Worm (Caenorhabditis elegans): Measurements from ENCODE around the gene F20D6.12.
A peak's percentile ranks its signal among the peaks of the same experiment; 100 is the strongest.

The F20D6.12 gene

DNA sequence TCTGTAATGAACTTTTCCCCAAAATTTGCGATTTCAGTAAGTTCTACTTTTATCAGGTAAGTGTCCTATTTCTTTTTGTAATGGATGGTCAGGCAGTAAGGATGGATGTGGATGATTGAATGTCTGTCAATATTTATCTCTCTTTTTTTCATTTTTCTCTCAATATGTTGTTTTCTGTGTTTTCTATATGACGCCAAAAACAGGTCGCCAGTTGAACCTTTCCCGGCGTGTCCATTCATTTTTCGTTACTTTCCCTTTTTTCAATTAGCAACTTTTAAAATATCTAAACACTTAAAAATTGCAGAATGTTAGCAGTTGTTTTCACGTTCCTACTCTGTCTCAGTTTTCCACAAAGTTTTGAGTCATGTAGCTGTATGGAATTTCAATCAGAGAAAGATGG lies 17.0 kb upstream of the F20D6.12 start, which contains the start of gene timp-1:
Gene timp-1 (plus strand): TSS at position 305 of the 400 bp plus-strand sequence.
- TF ChIP-seq lin-13 (tag; optimal IDR thresholded peaks at IDR 0.05) (no peak), hlh-1 (tag; optimal IDR thresholded peaks at IDR 0.05) (no peak), zip-8 (tag; optimal IDR thresholded peaks at IDR 0.05) (peak; percentile 67), elt-1 (tag; optimal IDR thresholded peaks at IDR 0.05; ENCODE audit: borderline replicate concordance, insufficient read depth) (no peak)

DNA sequence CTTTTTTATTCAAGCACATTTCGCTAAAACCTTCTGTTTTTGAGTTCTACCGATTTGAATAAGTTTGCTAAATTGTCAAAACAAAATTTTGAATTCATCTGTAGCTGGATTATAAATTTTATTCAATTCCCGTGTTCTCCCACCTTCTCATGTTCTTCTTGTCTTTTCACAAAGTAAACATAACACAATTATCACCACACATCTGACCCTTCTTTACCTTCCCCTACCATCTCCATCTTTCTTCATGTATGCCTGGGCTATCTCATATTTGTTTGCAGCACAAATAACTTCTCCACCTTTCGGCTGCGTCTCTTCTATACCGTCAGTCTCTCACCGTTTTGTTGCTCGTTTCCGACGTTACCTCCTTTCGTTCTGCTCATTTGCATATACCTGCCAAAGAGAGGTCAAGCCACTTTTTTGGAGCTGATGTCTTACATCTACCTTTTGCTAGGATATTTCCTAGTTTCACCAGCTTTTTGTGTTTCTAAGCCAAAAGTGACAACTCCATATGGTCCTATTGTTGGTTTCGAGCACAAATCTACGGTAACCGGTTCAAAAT lies 13.2 kb upstream of the F20D6.12 start, which contains the start of gene cest-17:
Gene cest-17 (plus strand): TSS at position 248 of the 559 bp plus-strand sequence.
- TF ChIP-seq nhr-2 (tag; optimal IDR thresholded peaks at IDR 0.05) (peak; percentile 0), nhr-76 (tag; optimal IDR thresholded peaks at IDR 0.05) (no peak), elt-1 (tag; optimal IDR thresholded peaks at IDR 0.05; ENCODE audit: borderline replicate concordance, insufficient read depth) (no peak), pha-4 (tag; optimal IDR thresholded peaks at IDR 0.05) (peak; percentile 6), nhr-12 (tag; optimal IDR thresholded peaks at IDR 0.05) (no peak), mls-2 (tag; optimal IDR thresholded peaks at IDR 0.05) (no peak)

- TF ChIP-seq elt-1 (tag; optimal IDR thresholded peaks at IDR 0.05; ENCODE audit: borderline replicate concordance, insufficient read depth) (no peak), unc-62 (GFP tag; optimal IDR thresholded peaks at IDR 0.05) (peak; percentile 68)
Observed at ce11 chrV:8201229-8201858, 11.4 kb upstream of the F20D6.12 start, which contains the start of gene cri-2. Gene cri-2 (plus strand): TSS chrV:8201808.

- no peak for TF ChIP-seq elt-1 (tag; optimal IDR thresholded peaks at IDR 0.05; ENCODE audit: borderline replicate concordance, insufficient read depth)
Observed at ce11 chrV:8198994-8199393, 9.1 kb upstream of the F20D6.12 start, which contains the start of gene F20D6.11. Gene F20D6.11 (minus strand): TSS chrV:8199094.

- TF ChIP-seq lin-13 (tag; optimal IDR thresholded peaks at IDR 0.05): no peak
- TF ChIP-seq ceh-43 (GFP tag; optimal IDR thresholded peaks at IDR 0.05): no peak
- TF ChIP-seq ztf-11 (tag; optimal IDR thresholded peaks at IDR 0.05): no peak
- TF ChIP-seq unc-120 (tag; optimal IDR thresholded peaks at IDR 0.05; ENCODE audit: poor library complexity, severe bottlenecking): no peak
- TF ChIP-seq elt-1 (tag; optimal IDR thresholded peaks at IDR 0.05; ENCODE audit: borderline replicate concordance, insufficient read depth): no peak
- no peak for TF ChIP-seq sem-2 (GFP tag; optimal IDR thresholded peaks at IDR 0.05)
- no peak for TF ChIP-seq ces-1 (GFP tag; optimal IDR thresholded peaks at IDR 0.05)
- no peak for TF ChIP-seq hlh-1 (tag; optimal IDR thresholded peaks at IDR 0.05)
- TF ChIP-seq nhr-28 (tag; optimal IDR thresholded peaks at IDR 0.05): no peak
- TF ChIP-seq nhr-237 (tag; optimal IDR thresholded peaks at IDR 0.05): no peak
- TF ChIP-seq unc-62 (GFP tag; optimal IDR thresholded peaks at IDR 0.05): no peak
- TF ChIP-seq ceh-83 (GFP tag; optimal IDR thresholded peaks at IDR 0.05): no peak
- no peak for TF ChIP-seq sptf-1 (tag; optimal IDR thresholded peaks at IDR 0.05)
- TF ChIP-seq mls-2 (tag; optimal IDR thresholded peaks at IDR 0.05): no peak
- TF ChIP-seq ceh-39 (tag; optimal IDR thresholded peaks at IDR 0.05): no peak
- no peak for TF ChIP-seq nhr-12 (tag; optimal IDR thresholded peaks at IDR 0.05)
Observed at ce11 chrV:8196993-8197392, 7.1 kb upstream of the F20D6.12 start.

DNA sequence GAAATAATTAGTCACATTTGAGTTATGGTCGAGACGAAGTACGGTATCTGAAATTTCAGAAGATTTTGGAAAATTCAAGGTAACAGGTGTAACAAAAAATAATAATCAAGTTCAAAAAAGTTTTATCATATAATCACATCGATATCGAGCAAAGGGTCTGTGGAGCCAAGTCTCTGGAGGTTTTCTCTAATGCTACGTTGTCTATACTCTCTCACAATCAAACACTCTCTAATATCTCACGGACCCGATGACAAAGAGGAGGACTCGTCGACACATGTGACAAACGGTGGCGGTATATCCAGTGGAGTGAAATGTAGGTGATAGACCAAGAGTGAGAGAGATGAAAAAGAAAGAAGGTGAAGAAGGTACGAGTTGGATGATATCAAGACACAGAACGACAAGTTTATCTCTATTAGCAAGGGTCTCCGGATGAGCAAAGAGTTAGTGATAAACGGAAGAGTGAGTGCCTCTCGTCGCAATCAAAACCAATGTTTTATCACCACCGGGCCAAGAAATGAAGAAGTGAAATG lies 6.0 kb upstream of the F20D6.12 start, which contains the start of gene F20D6.10:
Gene F20D6.10 (minus strand): TSS at position 51 of the 530 bp plus-strand sequence.
- TF ChIP-seq lin-32 (GFP tag; optimal IDR thresholded peaks at IDR 0.05) (no peak), ham-2 (GFP tag; optimal IDR thresholded peaks at IDR 0.05) (no peak), ceh-39 (tag; optimal IDR thresholded peaks at IDR 0.05) (no peak), bed-3 (GFP tag; optimal IDR thresholded peaks at IDR 0.05) (no peak), ceh-83 (GFP tag; optimal IDR thresholded peaks at IDR 0.05) (no peak), drap-1 (GFP tag; optimal IDR thresholded peaks at IDR 0.05) (no peak), hlh-1 (tag; optimal IDR thresholded peaks at IDR 0.05) (peak; percentile 91), elt-3 (tag; optimal IDR thresholded peaks at IDR 0.05) (no peak), cnd-1 (tag; optimal IDR thresholded peaks at IDR 0.05) (no peak), unc-62 (GFP tag; optimal IDR thresholded peaks at IDR 0.05) (peak; percentile 77), lsy-2 (tag; optimal IDR thresholded peaks at IDR 0.05) (no peak), unc-39 (tag; optimal IDR thresholded peaks at IDR 0.05) (no peak), nhr-76 (tag; optimal IDR thresholded peaks at IDR 0.05) (no peak), tbx-8 (GFP tag; optimal IDR thresholded peaks at IDR 0.05) (no peak), unc-120 (tag; optimal IDR thresholded peaks at IDR 0.05; ENCODE audit: poor library complexity, severe bottlenecking) (peak; percentile 62), M03D4.4 (tag; optimal IDR thresholded peaks at IDR 0.05) (no peak), ceh-43 (GFP tag; optimal IDR thresholded peaks at IDR 0.05) (no peak), elt-1 (tag; optimal IDR thresholded peaks at IDR 0.05; ENCODE audit: borderline replicate concordance, insufficient read depth) (no peak), nhr-28 (tag; optimal IDR thresholded peaks at IDR 0.05) (no peak), mab-5 (tag; optimal IDR thresholded peaks at IDR 0.05) (no peak), ztf-11 (tag; optimal IDR thresholded peaks at IDR 0.05) (no peak), nhr-12 (tag; optimal IDR thresholded peaks at IDR 0.05) (no peak)

Measured in whole organism, mixed stage, embryonic.